Worm (Caenorhabditis elegans) whole organism, L4 larva: ENCODE results near the gene ddx-15.

Experiments
- F49E8.2 ChIP-seq: sonication (generic microtip); optimal IDR thresholded peaks from 2 replicates; lab custom pipeline; 2016; ENCODE audit warnings: missing compliant biosample characterization, mild to moderate bottlenecking, missing genetic modification characterization, borderline replicate concordance
- Y105C5A.15 ChIP-seq: fragments of 200-800 bp; sonication (Bioruptor generic); IDR thresholded peaks from 2 replicates; pipeline ENCODE4 v1.3.6; 2022; ENCODE audit warnings: missing genetic modification characterization, missing compliant biosample characterization
- ZK546.5 ChIP-seq, 2 experiments: sonication (generic microtip); optimal IDR thresholded peaks; 2 replicates each; lab custom pipeline; 2017; ENCODE audit warnings: missing biosample characterization in 2 of 2, missing genetic modification characterization in 2 of 2
- aha-1 ChIP-seq: fragments of 150-350 bp; peaks from one replicate; lab custom pipeline; 2014; ENCODE audit warnings: missing biosample characterization, missing genetic modification characterization
- ama-1 ChIP-seq: fragments of 150-350 bp; optimal IDR thresholded peaks from 2 replicates; lab custom pipeline; 2014; ENCODE audit warnings: inconsistent platforms, mixed read lengths
- arid-1 ChIP-seq: fragments of 200-800 bp; sonication (Bioruptor generic); conservative IDR thresholded peaks from 2 replicates; pipeline ENCODE4 v1.3.6; 2022; ENCODE audit warnings: missing genetic modification reagents, missing genetic modification characterization, missing compliant biosample characterization
- ceh-20 ChIP-seq: fragments of 200-800 bp; sonication (Bioruptor generic); IDR thresholded peaks from 2 replicates; pipeline ENCODE4 v1.3.6; 2022; ENCODE audit warnings: missing genetic modification reagents, missing genetic modification characterization, missing compliant biosample characterization
- ceh-28 ChIP-seq: fragments of 150-350 bp; optimal IDR thresholded peaks from 2 replicates; lab custom pipeline; 2014; ENCODE audit warnings: missing biosample characterization, missing genetic modification reagents, missing genetic modification characterization
- ceh-82 ChIP-seq: sonication (generic microtip); optimal IDR thresholded peaks from 2 replicates; lab custom pipeline; 2017; ENCODE audit warnings: missing biosample characterization, missing genetic modification characterization
- ctbp-1 ChIP-seq: fragments of 200-800 bp; sonication (Bioruptor generic); IDR thresholded peaks from 2 replicates; pipeline ENCODE4 v1.3.6; 2022; ENCODE audit warnings: missing genetic modification reagents, missing genetic modification characterization, missing compliant biosample characterization
- dpl-1 ChIP-seq: fragments of 150-350 bp; optimal IDR thresholded peaks from 2 replicates; lab custom pipeline; 2014; ENCODE audit warnings: missing biosample characterization, missing genetic modification reagents, missing genetic modification characterization
- egl-27 ChIP-seq: sonication (generic microtip); optimal IDR thresholded peaks from 3 replicates; lab custom pipeline; 2017; ENCODE audit warnings: missing biosample characterization, missing genetic modification reagents, missing genetic modification characterization
- gei-8 ChIP-seq: fragments of 200-800 bp; sonication (Bioruptor generic); optimal IDR thresholded peaks from 2 replicates; lab custom pipeline; 2018; ENCODE audit warnings: mild to moderate bottlenecking, missing genetic modification characterization, missing compliant biosample characterization
- hif-1 ChIP-seq, 2 experiments: sonication (generic microtip); optimal IDR thresholded peaks; 2 replicates each; lab custom pipeline; 2016 to 2017; ENCODE audit warnings: missing compliant biosample characterization in 2 of 2, missing genetic modification characterization in 2 of 2, missing genetic modification reagents in 2 of 2, missing genotype in 2 of 2, mild to moderate bottlenecking in 1 of 2
- hlh-11 ChIP-seq: fragments of 200-800 bp; sonication (Bioruptor generic); optimal IDR thresholded peaks from 2 replicates; lab custom pipeline; 2018; ENCODE audit warnings: mild to moderate bottlenecking, missing genetic modification characterization, missing compliant biosample characterization
- jun-1 ChIP-seq: fragments of 150-350 bp; optimal IDR thresholded peaks from 2 replicates; lab custom pipeline; 2014; ENCODE audit warnings: missing biosample characterization, missing genetic modification reagents, missing genetic modification characterization
- lim-7 ChIP-seq: fragments of 200-800 bp; sonication (Bioruptor generic); IDR thresholded peaks from 2 replicates; pipeline ENCODE4 v1.3.6; 2022; ENCODE audit warnings: missing genetic modification characterization, missing compliant biosample characterization
- lin-13 ChIP-seq: fragments of 150-350 bp; optimal IDR thresholded peaks from 2 replicates; lab custom pipeline; 2014; ENCODE audit warnings: missing biosample characterization, missing genetic modification reagents, missing genetic modification characterization
- lin-29 ChIP-seq: fragments of 200-800 bp; sonication (Bioruptor generic); IDR thresholded peaks from 2 replicates; pipeline ENCODE4 v1.3.6; 2022; ENCODE audit warnings: missing genetic modification reagents, missing genetic modification characterization, missing compliant biosample characterization
- lir-3 ChIP-seq: sonication (generic microtip); optimal IDR thresholded peaks from 2 replicates; lab custom pipeline; 2016; ENCODE audit warnings: mild to moderate bottlenecking, missing genetic modification characterization, missing compliant biosample characterization
- lsy-2 ChIP-seq, 2 experiments: fragments of 150-350 bp in 1 of 2; sonication (generic microtip) in 1 of 2; optimal IDR thresholded peaks; 2 replicates each; lab custom pipeline; 2014 to 2017; ENCODE audit warnings: missing biosample characterization in 2 of 2, missing genetic modification characterization in 2 of 2
- madf-5 ChIP-seq, 2 experiments: fragments of 200-800 bp; sonication (Bioruptor generic); IDR thresholded peaks; 2 replicates each; pipeline ENCODE4 v1.3.6; 2022; ENCODE audit warnings: missing compliant biosample characterization in 2 of 2, missing genetic modification characterization in 2 of 2
- mdt-29 ChIP-seq: fragments of 200-800 bp; sonication (Bioruptor generic); IDR thresholded peaks from 2 replicates; pipeline ENCODE4 v1.3.6; 2022; ENCODE audit warnings: missing genetic modification reagents, missing genetic modification characterization, missing compliant biosample characterization
- mes-2 ChIP-seq: sonication (generic microtip); optimal IDR thresholded peaks from 2 replicates; lab custom pipeline; 2016; ENCODE audit warnings: missing genotype, mild to moderate bottlenecking, missing genetic modification characterization, missing compliant biosample characterization; ENCODE audit not compliant: poor library complexity, severe bottlenecking
- mxl-2 ChIP-seq: fragments of 200-800 bp; sonication (Bioruptor generic); conservative IDR thresholded peaks from 2 replicates; pipeline ENCODE4 v1.3.6; 2022; ENCODE audit warnings: missing genetic modification reagents, missing genetic modification characterization, missing compliant biosample characterization
- nhr-41 ChIP-seq: fragments of 200-800 bp; sonication (Bioruptor generic); IDR thresholded peaks from 2 replicates; pipeline ENCODE4 v1.3.6; 2022; ENCODE audit warnings: missing genetic modification reagents, missing genetic modification characterization, missing compliant biosample characterization
- nhr-42 ChIP-seq: fragments of 200-800 bp; sonication (Bioruptor generic); IDR thresholded peaks from 2 replicates; pipeline ENCODE4 v1.3.6; 2022; ENCODE audit warnings: missing genetic modification characterization, missing compliant biosample characterization
- nhr-6 ChIP-seq: fragments of 150-350 bp; optimal IDR thresholded peaks from 2 replicates; lab custom pipeline; 2014; ENCODE audit warnings: missing biosample characterization, missing genetic modification characterization
- php-3 ChIP-seq: fragments of 200-800 bp; sonication (Bioruptor generic); IDR thresholded peaks from 2 replicates; pipeline ENCODE4 v1.3.6; 2022; ENCODE audit warnings: missing genetic modification reagents, missing genetic modification characterization, missing compliant biosample characterization
- pqm-1 ChIP-seq: sonication (generic microtip); optimal IDR thresholded peaks from 2 replicates; lab custom pipeline; 2017; ENCODE audit warnings: missing biosample characterization, missing genetic modification characterization
- rbr-2 ChIP-seq: sonication (generic microtip); optimal IDR thresholded peaks from 2 replicates; lab custom pipeline; 2016; ENCODE audit warnings: missing genotype, missing genetic modification characterization, missing compliant biosample characterization
- snpc-1.2 ChIP-seq: fragments of 200-800 bp; sonication (Bioruptor generic); IDR thresholded peaks from 2 replicates; pipeline ENCODE4 v1.3.6; 2022; ENCODE audit warnings: missing genetic modification reagents, missing genetic modification characterization, missing compliant biosample characterization
- spr-1 ChIP-seq: sonication (generic microtip); optimal IDR thresholded peaks from 2 replicates; lab custom pipeline; 2016; ENCODE audit warnings: mild to moderate bottlenecking, missing genetic modification characterization, missing compliant biosample characterization
- tra-1 ChIP-seq: fragments of 200-800 bp; sonication (Bioruptor generic); IDR thresholded peaks from 2 replicates; pipeline ENCODE4 v1.3.6; 2022; ENCODE audit warnings: missing genetic modification reagents, missing genetic modification characterization, missing compliant biosample characterization
- unc-39 ChIP-seq: sonication (generic microtip); optimal IDR thresholded peaks from 2 replicates; lab custom pipeline; 2017; ENCODE audit warnings: missing biosample characterization, missing genetic modification characterization
- unc-62 ChIP-seq, 3 experiments: fragments of 150-350 bp in 1 of 3; sonication (generic microtip); optimal IDR thresholded peaks in 2 of 3; peaks in 1 of 3; 1 replicate in 1 of 3; 2 replicates in 2 of 3; lab custom pipeline; 2014 to 2017; ENCODE audit warnings: missing biosample characterization in 3 of 3, missing genetic modification characterization in 3 of 3, missing genetic modification reagents in 3 of 3, missing genotype in 1 of 3
- vab-7 ChIP-seq: fragments of 200-800 bp; sonication (Bioruptor generic); IDR thresholded peaks from 2 replicates; pipeline ENCODE4 v1.3.6; 2022; ENCODE audit warnings: missing genetic modification reagents, missing genetic modification characterization, missing compliant biosample characterization
- zfp-2 ChIP-seq: sonication (generic microtip); optimal IDR thresholded peaks from 2 replicates; lab custom pipeline; 2016; ENCODE audit warnings: mild to moderate bottlenecking, missing genetic modification characterization, missing compliant biosample characterization
- zip-2 ChIP-seq: fragments of 150-350 bp; optimal IDR thresholded peaks from 2 replicates; lab custom pipeline; 2014; ENCODE audit warnings: missing biosample characterization, missing genetic modification characterization
- ztf-11 ChIP-seq: fragments of 150-350 bp; optimal IDR thresholded peaks from 2 replicates; lab custom pipeline; 2014; ENCODE audit warnings: missing biosample characterization, missing genetic modification characterization

ddx-15 gene

DNA sequence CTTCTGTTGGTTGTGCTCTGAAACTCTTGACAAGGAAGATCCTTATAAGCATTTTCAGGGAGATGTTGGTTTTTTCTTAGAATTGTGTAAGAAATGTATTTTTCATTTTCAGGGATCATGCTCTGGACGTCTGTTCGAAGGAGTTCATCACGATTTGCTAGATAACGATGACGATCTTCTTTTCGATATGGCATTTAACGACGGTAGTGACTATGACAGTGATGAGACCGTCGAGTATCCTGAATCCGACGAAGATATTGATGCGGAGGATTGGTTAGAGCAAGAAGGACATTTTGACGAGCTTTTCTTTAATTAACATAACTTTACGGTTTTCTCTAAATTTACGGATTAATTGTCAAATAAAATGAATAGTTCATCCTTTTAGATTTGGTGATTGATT, 2.8 kb downstream of the ddx-15 start:
- TF ChIP-seq lsy-2 (tag; optimal IDR thresholded peaks at IDR 0.05; lab: Kevin White, UChicago), result no peak
- TF ChIP-seq unc-62 (GFP tag; optimal IDR thresholded peaks at IDR 0.05 in 1 of 2; lab: Kevin White, UChicago), result no peak
- TF ChIP-seq unc-62 (tag; optimal IDR thresholded peaks at IDR 0.05; lab: Kevin White, UChicago), result no peak
- TF ChIP-seq ama-1 (lab: Kevin White, UChicago), result peak; percentile 64

ce11 chrIII:5586925-5587324, 4.6 kb downstream of the ddx-15 start, which contains the start of gene F56D2.2:
TSS of gene F56D2.2 (plus strand) at chrIII:5587263.
- TF ChIP-seq Y105C5A.15 (GFP tag; lab: Robert Waterston, UW) (no peak), dpl-1 (GFP tag; lab: Kevin White, UChicago) (peak; percentile 69), mes-2 (tag; lab: Kevin White, UChicago) (peak; percentile 41)
- TF ChIP-seq, all 104 proteins: peak for 2

ce11 chrIII:5585711-5586110, 5.8 kb downstream of the ddx-15 start:
- no peak for TF ChIP-seq nhr-6 (tag; lab: Kevin White, UChicago)
- no peak for TF ChIP-seq jun-1 (tag; lab: Kevin White, UChicago)
- no peak for TF ChIP-seq hlh-11 (tag; lab: Kevin White, UChicago)
- no peak for TF ChIP-seq tra-1 (GFP tag; lab: Robert Waterston, UW)
- no peak for TF ChIP-seq ceh-28
- TF ChIP-seq ctbp-1, result no peak
- TF ChIP-seq snpc-1.2 (GFP tag; lab: Robert Waterston, UW), result no peak
- TF ChIP-seq spr-1 (tag; lab: Kevin White, UChicago), result no peak
- no peak for TF ChIP-seq ztf-11 (tag; lab: Kevin White, UChicago)

ce11 chrIII:5584647-5585046, 6.9 kb downstream of the ddx-15 start, which contains the start of gene F56D2.3:
TSS of gene F56D2.3 (plus strand) at chrIII:5584947.
- TF ChIP-seq pqm-1 (tag; lab: Kevin White, UChicago), result no peak
- TF ChIP-seq unc-39 (tag; lab: Kevin White, UChicago), result no peak
- no peak for TF ChIP-seq ceh-82 (tag; lab: Kevin White, UChicago)
- no peak for TF ChIP-seq jun-1 (tag; lab: Kevin White, UChicago)
- TF ChIP-seq arid-1 (GFP tag; lab: Robert Waterston, UW), result no peak
- no peak for TF ChIP-seq F49E8.2 (tag; lab: Kevin White, UChicago)
- TF ChIP-seq gei-8, result no peak
- no peak for TF ChIP-seq lir-3 (tag; lab: Kevin White, UChicago)
- TF ChIP-seq nhr-41 (GFP tag; lab: Robert Waterston, UW), result no peak
- TF ChIP-seq nhr-42 (GFP tag; lab: Robert Waterston, UW), result no peak
- TF ChIP-seq aha-1 (tag; lab: Kevin White, UChicago), result no peak
- TF ChIP-seq ceh-20 (GFP tag; lab: Robert Waterston, UW), result no peak
- TF ChIP-seq madf-5 (GFP tag; IDR thresholded peaks at IDR 0.05; lab: Robert Waterston, UW), result no peak
- no peak for TF ChIP-seq lim-7 (GFP tag; lab: Robert Waterston, UW)
- no peak for TF ChIP-seq unc-62 (GFP tag; optimal IDR thresholded peaks at IDR 0.05 in 1 of 2; lab: Kevin White, UChicago)
- no peak for TF ChIP-seq unc-62 (tag; optimal IDR thresholded peaks at IDR 0.05; lab: Kevin White, UChicago)
- TF ChIP-seq Y105C5A.15 (GFP tag; lab: Robert Waterston, UW), result no peak
- no peak for TF ChIP-seq mxl-2

ce11 chrIII:5582766-5583165, 8.8 kb downstream of the ddx-15 start, which contains the start of the genes F56D2.8 and uev-2:
TSS of gene F56D2.8 (minus strand) at chrIII:5582866.
TSS of gene uev-2 (plus strand) at chrIII:5583125.
- no peak for TF ChIP-seq snpc-1.2 (GFP tag; lab: Robert Waterston, UW)
- TF ChIP-seq jun-1 (tag; lab: Kevin White, UChicago), result no peak
- TF ChIP-seq mdt-29 (GFP tag; lab: Robert Waterston, UW), result no peak
- no peak for TF ChIP-seq zip-2
- no peak for TF ChIP-seq egl-27
- no peak for TF ChIP-seq zfp-2
- TF ChIP-seq hlh-11 (tag; lab: Kevin White, UChicago), result no peak
- TF ChIP-seq vab-7, result no peak
- TF ChIP-seq lin-29, result no peak
- no peak for TF ChIP-seq ZK546.5 (tag; optimal IDR thresholded peaks at IDR 0.05; lab: Kevin White, UChicago)
- TF ChIP-seq dpl-1 (GFP tag; lab: Kevin White, UChicago), result no peak
- TF ChIP-seq lin-13 (GFP tag; lab: Kevin White, UChicago), result no peak
- no peak for TF ChIP-seq rbr-2 (tag; lab: Kevin White, UChicago)
- TF ChIP-seq ama-1 (lab: Kevin White, UChicago), result no peak
- no peak for TF ChIP-seq unc-39 (tag; lab: Kevin White, UChicago)
- no peak for TF ChIP-seq hif-1 (tag; optimal IDR thresholded peaks at IDR 0.05; lab: Kevin White, UChicago)
- no peak for TF ChIP-seq php-3 (GFP tag; lab: Robert Waterston, UW)
